Fruit fly (Drosophila melanogaster): Measurements from ENCODE around the gene Abd-B.

The Abd-B gene

DNA sequence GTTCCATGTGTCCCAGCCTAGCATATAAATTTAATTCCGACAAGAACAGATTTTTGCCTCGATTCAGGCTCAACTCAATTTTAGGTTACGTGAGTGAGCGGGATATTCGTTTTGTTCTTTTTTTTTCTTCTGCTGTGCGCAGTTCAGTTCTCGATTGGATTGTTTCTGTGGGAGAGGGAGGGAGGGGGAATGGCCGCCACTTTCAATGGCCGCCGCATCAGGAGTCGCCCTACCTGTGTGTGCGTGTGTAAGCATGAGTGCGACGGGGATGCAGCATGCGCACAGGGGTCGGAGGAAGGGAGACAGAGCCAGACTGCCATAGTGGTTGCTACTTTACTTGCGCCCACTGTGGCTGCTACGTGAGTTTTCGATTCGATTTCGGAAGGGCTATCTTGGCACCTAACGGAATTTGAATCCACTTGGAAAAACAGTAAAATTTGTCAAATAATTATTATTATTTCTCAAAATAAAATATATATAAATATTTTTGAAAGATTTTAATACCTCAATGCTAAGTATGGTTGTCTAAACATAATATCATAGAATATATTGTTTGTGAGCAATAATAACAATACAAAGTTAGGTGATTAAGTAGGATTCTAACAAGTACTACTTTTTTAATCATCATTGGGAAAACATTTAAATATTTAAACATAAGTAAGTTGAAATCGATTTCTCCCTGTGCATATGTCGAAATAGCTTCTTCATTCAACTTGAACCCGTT lies 85.4 kb downstream of the Abd-B start (continued):
- 0 out of 2 replicates have a peak, but pooled peaks have one; percentile 30 for TF ChIP-seq CG32767 (GFP tag; IDR thresholded peaks at IDR 0.05)
- TF ChIP-seq CG9932 (GFP tag; IDR thresholded peaks at IDR 0.05) = no peak
- TF ChIP-seq CG14441 (GFP tag; IDR thresholded peaks at IDR 0.05) = no peak
- peak; percentile 47 for TF ChIP-seq twi (tag; optimal IDR thresholded peaks at IDR 0.05)
- TF ChIP-seq CG13424 (tag; optimal IDR thresholded peaks at IDR 0.05) = peak; percentile 53
- TF ChIP-seq ewg (GFP tag; optimal IDR thresholded peaks at IDR 0.05) = peak; percentile 98
- 0 out of 2 replicates have a peak, but pooled peaks have one; percentile 12 for TF ChIP-seq Ptx1 (GFP tag; IDR thresholded peaks at IDR 0.05)
- 0 out of 3 replicates have a peak, but pooled peaks have one; percentile 8 for TF ChIP-seq CG11093 (GFP tag; IDR thresholded peaks at IDR 0.05)
- TF ChIP-seq gem (tag; optimal IDR thresholded peaks at IDR 0.05) = peak; percentile 70
- TF ChIP-seq crol (GFP tag; IDR thresholded peaks at IDR 0.05) = peak; percentile 98
- peak in 1 of 3 experiments; percentile 56 for TF ChIP-seq lola (GFP tag; optimal IDR thresholded peaks at IDR 0.05)
- TF ChIP-seq pita (GFP tag; optimal IDR thresholded peaks at IDR 0.05) = no peak
- peak; percentile 68 for TF ChIP-seq sqz (GFP tag; optimal IDR thresholded peaks at IDR 0.05)
- TF ChIP-seq chm (GFP tag; IDR thresholded peaks at IDR 0.05) = no peak

DNA sequence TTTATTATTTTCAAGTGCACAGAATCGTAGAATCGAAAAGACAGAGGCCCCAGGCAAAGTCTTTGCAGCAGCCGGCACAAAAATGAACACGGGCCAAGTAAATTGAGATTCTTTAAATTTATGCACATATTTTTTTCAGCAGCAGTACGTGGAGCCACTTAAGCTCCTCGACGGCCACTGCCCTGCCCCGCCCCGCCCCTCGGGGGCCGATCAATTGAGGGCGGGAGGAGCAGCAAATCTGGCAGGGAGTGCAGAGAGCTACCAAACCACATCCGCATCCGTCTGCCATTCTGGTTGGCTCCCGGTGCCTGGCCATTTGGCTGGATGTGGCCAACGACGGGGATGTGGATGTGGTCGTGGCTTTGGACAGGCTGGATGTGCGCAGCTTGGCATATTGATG lies 87.5 kb downstream of the Abd-B start:
- TF ChIP-seq CG11456 (GFP tag; IDR thresholded peaks at IDR 0.05) (0 out of 3 replicates have a peak, but pooled peaks have one; percentile 53), CG18262 (tag; optimal IDR thresholded peaks at IDR 0.05) (no peak), Oaz (GFP tag; IDR thresholded peaks at IDR 0.05) (no peak), CG32772 (GFP tag; IDR thresholded peaks at IDR 0.05) (peak; percentile 42; the same call in 1 of the 2 replicates), CG2199 (GFP tag; IDR thresholded peaks at IDR 0.05) (no peak), Dref (GFP tag; IDR thresholded peaks at IDR 0.05) (0 out of 2 replicates have a peak, but pooled peaks have one; percentile 10), CG8765 (GFP tag; IDR thresholded peaks at IDR 0.05) (0 out of 2 replicates have a peak, but pooled peaks have one; percentile 13), Hr39 (optimal IDR thresholded peaks at IDR 0.05) (peak; percentile 67), dati (GFP tag; IDR thresholded peaks at IDR 0.05) (no peak), sens (GFP tag) (peak; percentile 22), CG10543 (GFP tag; optimal IDR thresholded peaks at IDR 0.05) (no peak), CG31224 (GFP tag; IDR thresholded peaks at IDR 0.05) (no peak)

DNA sequence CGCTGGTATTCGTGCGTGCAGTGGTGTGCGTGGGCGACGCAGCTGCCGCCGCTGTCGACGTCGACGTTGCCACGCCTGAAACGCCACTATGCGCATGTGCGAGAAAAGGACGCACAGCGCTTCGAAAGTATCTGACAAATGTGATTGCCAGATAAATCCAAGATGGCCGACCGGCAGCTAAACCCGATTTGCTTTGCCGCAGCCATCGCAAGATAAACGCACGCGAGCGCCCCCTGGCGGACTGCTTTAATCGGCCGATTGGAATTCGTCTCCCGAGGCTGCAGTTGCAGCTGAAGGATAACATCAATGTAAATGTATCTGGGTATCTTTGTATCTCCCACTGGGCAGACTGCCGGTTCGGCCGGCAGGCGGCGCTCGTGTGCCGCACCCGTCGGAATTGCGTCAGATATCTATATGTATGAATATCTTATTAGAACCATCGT lies 89.5 kb downstream of the Abd-B start:
- TF ChIP-seq CG7357 (GFP tag; IDR thresholded peaks at IDR 0.05) (no peak), schlank (tag; optimal IDR thresholded peaks at IDR 0.05) (no peak), tap (tag; optimal IDR thresholded peaks at IDR 0.05) (no peak), Atf-2 (GFP tag; optimal IDR thresholded peaks at IDR 0.05) (no peak), gro (GFP tag; optimal IDR thresholded peaks at IDR 0.05) (no peak), Oaz (GFP tag; IDR thresholded peaks at IDR 0.05) (no peak; the same call in 1 of the 2 replicates), grn (GFP tag; optimal IDR thresholded peaks at IDR 0.05) (peak; percentile 61), CG32767 (GFP tag; IDR thresholded peaks at IDR 0.05) (peak; percentile 71), CG9609 (GFP tag; optimal IDR thresholded peaks at IDR 0.05) (no peak), CG30020 (tag; optimal IDR thresholded peaks at IDR 0.05) (no peak), gsb (GFP tag; IDR thresholded peaks at IDR 0.05) (peak; percentile 13; the same call in 1 of the 2 replicates), CrebB (tag; optimal IDR thresholded peaks at IDR 0.05) (no peak), bab2 (GFP tag; optimal IDR thresholded peaks at IDR 0.05) (no peak), Side (GFP tag; optimal IDR thresholded peaks at IDR 0.05) (peak; percentile 7), Atf6 (GFP tag; IDR thresholded peaks at IDR 0.05) (no peak), Trl (optimal IDR thresholded peaks at IDR 0.05) (no peak), Trl (GFP tag; optimal IDR thresholded peaks at IDR 0.05) (no peak), CG1647 (GFP tag; optimal IDR thresholded peaks at IDR 0.05) (no peak), Myb (GFP tag; optimal IDR thresholded peaks at IDR 0.05) (no peak), Gug (GFP tag; IDR thresholded peaks at IDR 0.05) (no peak), CG10431 (GFP tag; optimal IDR thresholded peaks at IDR 0.05) (no peak), bsh (GFP tag; optimal IDR thresholded peaks at IDR 0.05) (no peak), C15 (GFP tag; IDR thresholded peaks at IDR 0.05) (no peak), CHES-1-like (GFP tag; optimal IDR thresholded peaks at IDR 0.05) (no peak), B-H2 (GFP tag; optimal IDR thresholded peaks at IDR 0.05) (no peak), CG6689 (GFP tag; IDR thresholded peaks at IDR 0.05) (no peak)

Measured in whole organism, embryonic.